Fruit fly (Drosophila melanogaster): ENCODE data around the gene RasGAP1.

The RasGAP1 gene

dm6 chr3L:9899046-9899659 is 44.1 kb upstream of the RasGAP1 start, which contains the start of gene nudE (continued):
- TF ChIP-seq CG15479 (GFP tag; optimal IDR thresholded peaks at IDR 0.05) (no peak), dati (GFP tag; IDR thresholded peaks at IDR 0.05) (no peak), HHEX (GFP tag; optimal IDR thresholded peaks at IDR 0.05) (peak; percentile 38), unc-4 (GFP tag; IDR thresholded peaks at IDR 0.05; ENCODE audit: partially characterized antibody) (no peak), chn (GFP tag; optimal IDR thresholded peaks at IDR 0.05) (no peak), Sry-β (GFP tag; optimal IDR thresholded peaks at IDR 0.05) (no peak), crol (GFP tag; IDR thresholded peaks at IDR 0.05) (no peak), pros (GFP tag; optimal IDR thresholded peaks at IDR 0.05) (no peak), tll (GFP tag; optimal IDR thresholded peaks at IDR 0.05) (no peak), gcm2 (GFP tag; optimal IDR thresholded peaks at IDR 0.05) (no peak), CG31388 (GFP tag; optimal IDR thresholded peaks at IDR 0.05) (no peak), CG4360 (GFP tag; IDR thresholded peaks at IDR 0.05) (peak; percentile 98), CG14667 (GFP tag; IDR thresholded peaks at IDR 0.05) (no peak), dmrt99B (tag; optimal IDR thresholded peaks at IDR 0.05) (no peak), Ptx1 (GFP tag; IDR thresholded peaks at IDR 0.05) (peak; percentile 50; the same call in 1 of the 2 replicates), luna (GFP tag; optimal IDR thresholded peaks at IDR 0.05) (no peak), maf-S (GFP tag; optimal IDR thresholded peaks at IDR 0.05) (peak; percentile 46), Ssrp (tag; optimal IDR thresholded peaks at IDR 0.05) (no peak), Hey (tag; optimal IDR thresholded peaks at IDR 0.05) (no peak), Tbp (GFP tag; optimal IDR thresholded peaks at IDR 0.05) (peak; percentile 22), CG9932 (GFP tag; IDR thresholded peaks at IDR 0.05) (peak; percentile 65), Poxn (GFP tag; IDR thresholded peaks at IDR 0.05) (no peak), CG31224 (GFP tag; IDR thresholded peaks at IDR 0.05) (no peak), NFAT (GFP tag; IDR thresholded peaks at IDR 0.05) (peak; percentile 27; the same call in 1 of the 2 replicates), bigmax (GFP tag; optimal IDR thresholded peaks at IDR 0.05) (no peak), dm (GFP tag; optimal IDR thresholded peaks at IDR 0.05) (peak; percentile 24), Adf1 (GFP tag; IDR thresholded peaks at IDR 0.05) (peak; percentile 50; the same call in 1 of the 2 replicates), CG4328 (GFP tag; optimal IDR thresholded peaks at IDR 0.05) (peak; percentile 30), CG7928 (GFP tag; optimal IDR thresholded peaks at IDR 0.05) (peak; percentile 98), Fer3 (tag; optimal IDR thresholded peaks at IDR 0.05) (peak; percentile 33), grau (tag; optimal IDR thresholded peaks at IDR 0.05) (peak; percentile 25), Opbp (GFP tag; IDR thresholded peaks at IDR 0.05; ENCODE audit: partially characterized antibody) (no peak), Elba2 (GFP tag; optimal IDR thresholded peaks at IDR 0.05) (no peak), CG6765 (GFP tag; optimal IDR thresholded peaks at IDR 0.05) (no peak), CG17568 (GFP tag; optimal IDR thresholded peaks at IDR 0.05) (no peak), schlank (tag; optimal IDR thresholded peaks at IDR 0.05) (no peak), Dad (GFP tag; optimal IDR thresholded peaks at IDR 0.05) (peak; percentile 32), Hsf (GFP tag; optimal IDR thresholded peaks at IDR 0.05) (peak; percentile 19), HmgZ (tag; optimal IDR thresholded peaks at IDR 0.05) (peak; percentile 10), da (GFP tag; optimal IDR thresholded peaks at IDR 0.05) (peak; percentile 2), CG2120 (GFP tag; optimal IDR thresholded peaks at IDR 0.05) (peak; percentile 60), Abd-B (GFP tag; optimal IDR thresholded peaks at IDR 0.05) (peak; percentile 68), psq (GFP tag; optimal IDR thresholded peaks at IDR 0.05) (no peak), CG6854 (GFP tag; optimal IDR thresholded peaks at IDR 0.05) (no peak), Stat92E (GFP tag; optimal IDR thresholded peaks at IDR 0.05) (no peak), hbn (GFP tag; IDR thresholded peaks at IDR 0.05; ENCODE audit: partially characterized antibody) (no peak), repo (GFP tag; optimal IDR thresholded peaks at IDR 0.05) (no peak), ash1 (GFP tag; optimal IDR thresholded peaks at IDR 0.05) (no peak), CG8388 (GFP tag; optimal IDR thresholded peaks at IDR 0.05) (peak; percentile 37), ap (GFP tag; IDR thresholded peaks at IDR 0.05) (no peak)

Data from whole organism, embryonic.